Fruit fly (Drosophila melanogaster) whole organism, wandering third instar larva: ENCODE results near the gene CG14721.
A peak's percentile ranks its signal among the peaks of the same experiment; 100 is the strongest.

Experiments
- Abd-B ChIP-seq: fragments of >200 bp; optimal IDR thresholded peaks from 2 replicates; lab custom pipeline; 2017; ENCODE audit warnings: missing biosample characterization, missing genetic modification characterization
- CG9705 ChIP-seq: fragments of 200-800 bp; sonication (Bioruptor generic); optimal IDR thresholded peaks from 2 replicates; lab custom pipeline; 2018; ENCODE audit warnings: missing biosample characterization, mild to moderate bottlenecking, missing genetic modification characterization
- CrebA ChIP-seq: fragments of 200-800 bp; sonication (Bioruptor generic); optimal IDR thresholded peaks from 2 replicates; lab custom pipeline; 2016; ENCODE audit warnings: missing biosample characterization, mild to moderate bottlenecking, missing genetic modification characterization, borderline replicate concordance
- Dfd ChIP-seq: fragments of >200 bp; optimal IDR thresholded peaks from 2 replicates; lab custom pipeline; 2017; ENCODE audit warnings: missing biosample characterization, missing genetic modification characterization
- Dif ChIP-seq: fragments of 200-275, 200-300 bp; sonication (Bioruptor generic); optimal IDR thresholded peaks from 2 replicates; lab custom pipeline; 2018; ENCODE audit warnings: missing biosample characterization, missing genetic modification characterization; ENCODE audit not compliant: partially characterized antibody
- GATAd ChIP-seq: sonication (Bioruptor generic); optimal IDR thresholded peaks from 2 replicates; lab custom pipeline; 2016; ENCODE audit warnings: missing biosample characterization, missing genetic modification characterization
- HLH106 ChIP-seq: fragments of 200-800 bp; optimal IDR thresholded peaks from 3 replicates; lab custom pipeline; 2019; ENCODE audit warnings: missing biosample characterization, mild to moderate bottlenecking, missing genetic modification characterization, moderate library complexity
- Hnf4 ChIP-seq: fragments of 200-800 bp; sonication (Bioruptor generic); optimal IDR thresholded peaks from 2 replicates; lab custom pipeline; 2016; ENCODE audit warnings: missing biosample characterization, mild to moderate bottlenecking, missing genetic modification characterization
- Hr78 ChIP-seq: fragments of >200 bp; optimal IDR thresholded peaks from 2 replicates; lab custom pipeline; 2017; ENCODE audit warnings: missing biosample characterization, missing genetic modification characterization
- Hr83 ChIP-seq: fragments of 200-300 bp; sonication (Bioruptor generic); optimal IDR thresholded peaks from 2 replicates; lab custom pipeline; 2016; ENCODE audit warnings: missing biosample characterization, mild to moderate bottlenecking, missing genetic modification characterization, moderate library complexity; ENCODE audit not compliant: poor library complexity, severe bottlenecking
- Jra ChIP-seq: sonication (Bioruptor generic); optimal IDR thresholded peaks from 2 replicates; lab custom pipeline; 2016; ENCODE audit warnings: missing biosample characterization, missing genetic modification characterization
- Mio ChIP-seq: sonication (Bioruptor generic); optimal IDR thresholded peaks from 2 replicates; lab custom pipeline; 2016; ENCODE audit warnings: missing biosample characterization, missing genetic modification characterization
- Myc ChIP-seq: fragments of >200 bp; optimal IDR thresholded peaks from 2 replicates; lab custom pipeline; 2017
- N ChIP-seq: fragments of >200 bp; optimal IDR thresholded peaks from 2 replicates; lab custom pipeline; 2018; ENCODE audit warnings: missing biosample characterization, missing external identifiers, missing genetic modification characterization
- OdsH ChIP-seq: fragments of 200-800 bp; sonication (Bioruptor generic); optimal IDR thresholded peaks from 2 replicates; lab custom pipeline; 2016; ENCODE audit warnings: missing biosample characterization, mild to moderate bottlenecking, missing genetic modification characterization
- Rel ChIP-seq, 2 experiments: fragments of 200-800 bp; sonication (Bioruptor generic) in 1 of 2; optimal IDR thresholded peaks; 2 replicates in 1 of 2; 3 replicates in 1 of 2; lab custom pipeline; 2016 to 2019; ENCODE audit warnings: mild to moderate bottlenecking in 2 of 2, missing biosample characterization in 2 of 2, missing genetic modification characterization in 2 of 2, moderate library complexity in 1 of 2
- Sp1 ChIP-seq: fragments of 200-800 bp; sonication (Bioruptor generic); optimal IDR thresholded peaks from 3 replicates; lab custom pipeline; 2019; ENCODE audit warnings: missing biosample characterization, mild to moderate bottlenecking, missing genetic modification characterization, moderate library complexity
- Vsx2 ChIP-seq: fragments of 200-300, 225-300 bp; sonication (Bioruptor generic); optimal IDR thresholded peaks from 2 replicates; lab custom pipeline; 2018; ENCODE audit warnings: missing biosample characterization, missing genetic modification characterization; ENCODE audit not compliant: partially characterized antibody
- brk ChIP-seq: fragments of 200-800 bp; sonication (Bioruptor generic); optimal IDR thresholded peaks from 2 replicates; lab custom pipeline; 2016; ENCODE audit warnings: missing biosample characterization, mild to moderate bottlenecking, missing genetic modification characterization
- dl ChIP-seq, 2 experiments: fragments of 175-275, 200-275 bp in 1 of 2; fragments of 200-275 bp in 1 of 2; sonication (Bioruptor generic); optimal IDR thresholded peaks; lab custom pipeline; 2018; ENCODE audit warnings: mild to moderate bottlenecking in 2 of 2, missing biosample characterization in 2 of 2, missing genetic modification characterization in 2 of 2, moderate library complexity in 2 of 2; ENCODE audit not compliant: partially characterized antibody in 2 of 2, insufficient read depth in 1 of 2
- dmrt93B ChIP-seq: fragments of 200-800 bp; sonication (Bioruptor generic); optimal IDR thresholded peaks from 2 replicates; lab custom pipeline; 2018; ENCODE audit warnings: missing biosample characterization, mild to moderate bottlenecking, missing genetic modification characterization
- ey ChIP-seq: fragments of 200-800 bp; sonication (Bioruptor generic); optimal IDR thresholded peaks from 2 replicates; lab custom pipeline; 2016; ENCODE audit warnings: missing biosample characterization, missing genetic modification characterization
- foxo ChIP-seq, 2 experiments: fragments of 200-800 bp; sonication (Bioruptor generic); optimal IDR thresholded peaks; 2 replicates in 1 of 2; 3 replicates in 1 of 2; lab custom pipeline; 2016 to 2017; ENCODE audit warnings: missing biosample characterization in 2 of 2, missing genetic modification characterization in 2 of 2
- fru ChIP-seq: fragments of 200-800 bp; sonication (Bioruptor generic); optimal IDR thresholded peaks from 3 replicates; lab custom pipeline; 2016; ENCODE audit warnings: missing biosample characterization, mild to moderate bottlenecking, missing genetic modification characterization
- h ChIP-seq: fragments of 200-800 bp; sonication (Bioruptor generic); optimal IDR thresholded peaks from 3 replicates; lab custom pipeline; 2016; ENCODE audit warnings: missing biosample characterization, mild to moderate bottlenecking, missing genetic modification characterization
- lola ChIP-seq: fragments of >200 bp; optimal IDR thresholded peaks from 2 replicates; lab custom pipeline; 2017; ENCODE audit warnings: missing biosample characterization, missing genetic modification characterization
- pan ChIP-seq: fragments of >200 bp; optimal IDR thresholded peaks from 2 replicates; lab custom pipeline; 2017
- psq ChIP-seq: fragments of 200-800 bp; sonication (Bioruptor generic); optimal IDR thresholded peaks from 3 replicates; lab custom pipeline; 2017; ENCODE audit warnings: missing biosample characterization, mild to moderate bottlenecking, missing genetic modification characterization, moderate library complexity
- rgr ChIP-seq: fragments of 200-800 bp; sonication (Bioruptor generic); optimal IDR thresholded peaks from 3 replicates; lab custom pipeline; 2016; ENCODE audit warnings: missing biosample characterization, mild to moderate bottlenecking, missing genetic modification characterization
- tai ChIP-seq: sonication (Bioruptor generic); optimal IDR thresholded peaks from 2 replicates; lab custom pipeline; 2016; ENCODE audit warnings: missing biosample characterization, missing genetic modification characterization
- woc ChIP-seq: sonication (Bioruptor generic); optimal IDR thresholded peaks from 2 replicates; lab custom pipeline; 2016; ENCODE audit warnings: missing biosample characterization, mild to moderate bottlenecking, missing genetic modification characterization

Gene CG14721

DNA sequence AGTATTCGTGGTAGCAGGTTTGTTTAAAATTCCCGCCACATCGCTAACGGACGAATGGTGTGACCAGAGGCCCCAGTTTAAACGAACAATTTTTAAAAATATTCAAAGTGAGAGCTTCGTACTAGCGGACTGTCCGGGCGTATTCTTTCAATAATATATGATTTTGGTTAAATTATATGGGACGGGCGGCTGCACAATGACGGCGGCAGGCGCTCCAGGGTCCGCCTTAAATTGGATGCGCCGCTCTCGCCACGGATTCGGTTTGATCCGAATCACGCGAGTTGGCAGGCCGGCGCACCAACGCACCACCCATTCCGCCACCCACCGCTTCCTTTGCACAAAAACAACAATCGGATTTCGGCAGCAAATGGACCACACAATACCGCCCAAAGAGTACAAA lies at the start of gene CG14721:
Gene CG14721, plus strand, starts transcription at position 111 of the 400 bp plus-strand sequence.
- TF ChIP-seq Vsx2 (GFP tag; lab: Kevin White, UChicago) (no peak), foxo (GFP tag; optimal IDR thresholded peaks at IDR 0.05; lab: Kevin White, UChicago) (no peak), ey (peak; percentile 6), HLH106 (tag; lab: Kevin White, UChicago) (no peak)

DNA sequence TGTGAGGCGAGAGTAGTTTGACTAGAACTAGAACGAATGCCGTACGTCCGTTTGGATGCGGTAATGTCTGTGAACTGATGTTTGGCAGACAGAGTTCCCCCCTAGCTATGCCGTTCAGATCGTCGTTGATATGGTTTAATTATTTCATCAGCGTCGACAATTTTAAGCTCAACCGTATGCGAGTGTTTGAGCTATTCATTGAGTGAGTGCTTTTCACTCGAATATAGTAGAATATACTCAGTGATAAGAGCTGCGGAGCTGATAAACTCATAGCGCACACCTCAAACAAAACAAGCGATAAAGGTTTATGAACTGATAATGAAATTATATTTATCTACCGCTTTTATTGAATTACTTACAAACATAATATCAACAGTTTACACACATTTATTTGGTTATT lies 47.2 kb upstream of the CG14721 start, which contains the start of gene CG6834:
Gene CG6834, minus strand, starts transcription at position 79 of the 400 bp plus-strand sequence.
- TF ChIP-seq tai (no peak), Myc (lab: Kevin White, UChicago) (no peak), pan (lab: Kevin White, UChicago) (no peak), Hr83 (GFP tag; lab: Kevin White, UChicago) (no peak), dmrt93B (GFP tag; lab: Kevin White, UChicago) (no peak), Hnf4 (GFP tag; lab: Kevin White, UChicago) (no peak), Dif (GFP tag; lab: Kevin White, UChicago) (no peak), fru (GFP tag; lab: Kevin White, UChicago) (no peak), rgr (no peak), Hr78 (GFP tag; lab: Kevin White, UChicago) (no peak)
- TF ChIP-seq, all 38 proteins: peak for 0

DNA sequence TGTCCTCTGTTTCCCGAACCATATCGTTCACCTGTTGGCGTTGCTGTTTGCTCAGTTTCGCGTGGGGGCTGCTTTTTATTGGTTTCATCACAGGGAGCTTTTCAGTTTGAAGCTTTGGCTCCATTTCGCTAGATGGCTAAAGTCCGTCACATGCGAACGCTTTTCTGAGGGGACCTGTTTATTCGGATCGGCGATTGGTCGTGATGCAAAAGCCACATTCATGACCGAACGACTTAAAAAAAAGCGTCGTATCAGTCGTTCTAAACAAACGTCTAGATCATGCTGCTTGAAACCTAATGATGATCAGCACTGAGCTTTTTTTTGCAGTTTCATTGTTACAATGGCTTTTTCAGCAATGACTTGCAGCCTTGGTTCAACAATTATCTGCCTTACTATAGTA lies 45.3 kb upstream of the CG14721 start, which contains the start of gene CG6908:
Gene CG6908, minus strand, starts transcription at position 152 of the 400 bp plus-strand sequence.
- TF ChIP-seq dmrt93B (GFP tag; lab: Kevin White, UChicago) (no peak), Hnf4 (GFP tag; lab: Kevin White, UChicago) (peak; percentile 61), Rel (GFP tag; optimal IDR thresholded peaks at IDR 0.05; lab: Kevin White, UChicago) (peak; percentile 57), Rel (tag; optimal IDR thresholded peaks at IDR 0.05; lab: Kevin White, UChicago) (no peak), Vsx2 (GFP tag; lab: Kevin White, UChicago) (peak; percentile 78), Jra (GFP tag; lab: Kevin White, UChicago) (no peak), foxo (GFP tag; optimal IDR thresholded peaks at IDR 0.05; lab: Kevin White, UChicago) (no peak), Dif (GFP tag; lab: Kevin White, UChicago) (peak; percentile 68), psq (GFP tag; lab: Kevin White, UChicago) (no peak), h (GFP tag; lab: Kevin White, UChicago) (peak; percentile 7), brk (peak; percentile 39), N (GFP tag; lab: Kevin White, UChicago) (no peak), HLH106 (tag; lab: Kevin White, UChicago) (no peak), Dfd (no peak), CrebA (GFP tag; lab: Kevin White, UChicago) (no peak)

DNA sequence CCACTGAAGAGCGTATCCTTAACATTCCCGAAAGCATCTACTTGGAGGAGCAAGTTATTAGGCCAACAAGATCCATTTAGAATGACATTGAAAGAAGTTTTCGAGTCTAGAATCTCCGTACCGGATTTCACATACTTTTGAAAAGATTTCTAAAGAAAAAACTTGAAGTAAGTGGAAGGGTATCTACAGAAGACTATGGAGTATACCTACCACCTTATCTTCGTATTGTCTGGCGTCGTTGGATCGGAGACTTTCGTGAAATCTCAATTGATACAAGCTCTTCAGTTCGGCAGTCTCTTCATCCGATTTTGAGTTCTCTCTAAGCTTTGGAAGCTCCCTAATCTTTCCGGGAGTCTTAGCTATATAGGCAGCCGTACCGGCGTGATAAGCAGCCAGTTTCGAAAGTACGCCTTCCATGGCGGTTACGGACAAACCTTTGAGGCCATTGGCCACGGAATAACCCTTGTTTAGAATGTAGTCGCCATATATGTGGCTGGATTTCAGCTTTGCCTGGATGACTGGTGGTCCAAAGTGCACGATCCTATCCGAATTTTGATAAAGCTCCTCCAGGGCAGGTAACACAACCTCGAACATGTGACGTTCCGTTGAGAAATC lies 44.3 kb upstream of the CG14721 start:
- TF ChIP-seq psq (GFP tag; lab: Kevin White, UChicago): no peak
- TF ChIP-seq dl (GFP tag; optimal IDR thresholded peaks at IDR 0.05; lab: Kevin White, UChicago; ENCODE audit: insufficient read depth in 1 of 2, partially characterized antibody in 2 of 2): peak in 1 of 2 experiments; percentile 5
- no peak for TF ChIP-seq Myc (lab: Kevin White, UChicago)
- TF ChIP-seq, all 38 proteins: peak for 1

DNA sequence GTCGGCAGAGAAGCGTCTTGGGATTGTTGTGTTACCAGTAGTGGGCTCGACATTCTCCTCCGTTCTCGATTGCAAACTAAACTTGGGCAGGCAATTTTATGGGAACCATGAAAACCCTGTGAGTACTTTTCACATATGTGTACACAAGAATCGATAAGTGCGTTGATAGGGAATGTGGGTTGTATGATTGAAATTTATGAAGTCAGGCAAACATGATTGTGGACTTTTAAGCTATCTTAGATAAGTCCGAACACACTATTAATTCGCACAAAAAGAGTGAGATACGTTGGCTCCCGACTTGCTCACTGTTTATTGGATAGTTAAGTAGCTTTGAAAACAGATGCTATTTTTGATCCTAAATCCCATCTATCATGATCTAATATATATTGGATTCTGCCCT lies 43.5 kb upstream of the CG14721 start, which contains the start of gene CG18765:
Gene CG18765, minus strand, starts transcription at position 53 of the 400 bp plus-strand sequence.
- TF ChIP-seq lola (no peak), N (GFP tag; lab: Kevin White, UChicago) (no peak), OdsH (no peak), CG9705 (no peak), Abd-B (no peak), GATAd (GFP tag; lab: Kevin White, UChicago) (no peak), Mio (GFP tag; lab: Kevin White, UChicago) (no peak), rgr (no peak), ey (no peak), tai (no peak), Hr78 (GFP tag; lab: Kevin White, UChicago) (no peak), Sp1 (GFP tag; lab: Kevin White, UChicago) (no peak), pan (lab: Kevin White, UChicago) (no peak), woc (no peak), psq (GFP tag; lab: Kevin White, UChicago) (no peak), Vsx2 (GFP tag; lab: Kevin White, UChicago) (no peak)
